Worm (Caenorhabditis elegans): ENCODE results near the gene gcp-2.2.

The gcp-2.2 gene

ce11 chrX:11555527-11556137 is 18.1 kb downstream of the gcp-2.2 start:
- no peak for TF ChIP-seq him-1 (tag; optimal IDR thresholded peaks at IDR 0.05)
- no peak for TF ChIP-seq dao-5 (tag; optimal IDR thresholded peaks at IDR 0.05)
- TF ChIP-seq W03F9.2 (tag; optimal IDR thresholded peaks at IDR 0.05) = no peak

ce11 chrX:11556194-11556739 is 18.8 kb downstream of the gcp-2.2 start, which contains the start of gene C35C5.10:
Gene C35C5.10, plus strand, starts transcription at chrX:11556244.
- TF ChIP-seq dao-5 (tag; optimal IDR thresholded peaks at IDR 0.05) = no peak
- no peak for TF ChIP-seq W03F9.2 (tag; optimal IDR thresholded peaks at IDR 0.05)
- no peak for TF ChIP-seq him-1 (tag; optimal IDR thresholded peaks at IDR 0.05)

- TF ChIP-seq W03F9.2 (tag; optimal IDR thresholded peaks at IDR 0.05) (no peak), him-1 (tag; optimal IDR thresholded peaks at IDR 0.05) (peak; percentile 17), dao-5 (tag; optimal IDR thresholded peaks at IDR 0.05) (no peak)
These were observed 20.6 kb downstream of the gcp-2.2 start for ce11 chrX:11558156-11558555.

ce11 chrX:11560076-11560475 is 22.6 kb downstream of the gcp-2.2 start:
- TF ChIP-seq him-1 (tag; optimal IDR thresholded peaks at IDR 0.05) (no peak), dao-5 (tag; optimal IDR thresholded peaks at IDR 0.05) (no peak)

ce11 chrX:11560615-11561014 is 23.1 kb downstream of the gcp-2.2 start, which contains the start of gene lev-8:
Gene lev-8, plus strand, starts transcription at chrX:11560915.
- TF ChIP-seq W03F9.2 (tag; optimal IDR thresholded peaks at IDR 0.05) = no peak
- TF ChIP-seq dao-5 (tag; optimal IDR thresholded peaks at IDR 0.05) = no peak
- TF ChIP-seq him-1 (tag; optimal IDR thresholded peaks at IDR 0.05) = no peak

ce11 chrX:11563663-11564062 is 26.1 kb downstream of the gcp-2.2 start, which contains the start of gene trpp-9:
Gene trpp-9, plus strand, starts transcription at chrX:11563923.
- TF ChIP-seq dao-5 (tag; optimal IDR thresholded peaks at IDR 0.05) (no peak), W03F9.2 (tag; optimal IDR thresholded peaks at IDR 0.05) (no peak), him-1 (tag; optimal IDR thresholded peaks at IDR 0.05) (no peak)

- no peak for TF ChIP-seq dao-5 (tag; optimal IDR thresholded peaks at IDR 0.05)
- TF ChIP-seq W03F9.2 (tag; optimal IDR thresholded peaks at IDR 0.05) = no peak
- TF ChIP-seq him-1 (tag; optimal IDR thresholded peaks at IDR 0.05) = no peak
These were observed 32.3 kb downstream of the gcp-2.2 start for ce11 chrX:11569744-11570359.

ce11 chrX:11571714-11572113 is 34.2 kb downstream of the gcp-2.2 start:
- TF ChIP-seq W03F9.2 (tag; optimal IDR thresholded peaks at IDR 0.05) (no peak), dao-5 (tag; optimal IDR thresholded peaks at IDR 0.05) (no peak), him-1 (tag; optimal IDR thresholded peaks at IDR 0.05) (no peak)

- TF ChIP-seq him-1 (tag; optimal IDR thresholded peaks at IDR 0.05) (no peak), dao-5 (tag; optimal IDR thresholded peaks at IDR 0.05) (no peak), W03F9.2 (tag; optimal IDR thresholded peaks at IDR 0.05) (no peak)
These were observed 34.7 kb downstream of the gcp-2.2 start, which contains the start of gene frm-3 for ce11 chrX:11572205-11572604. Gene frm-3, plus strand, starts transcription at chrX:11572505.

- TF ChIP-seq dao-5 (tag; optimal IDR thresholded peaks at IDR 0.05) (no peak), W03F9.2 (tag; optimal IDR thresholded peaks at IDR 0.05) (no peak), him-1 (tag; optimal IDR thresholded peaks at IDR 0.05) (no peak)
These were observed 36.7 kb downstream of the gcp-2.2 start for ce11 chrX:11574167-11574566.

- TF ChIP-seq him-1 (tag; optimal IDR thresholded peaks at IDR 0.05) (no peak), dao-5 (tag; optimal IDR thresholded peaks at IDR 0.05) (no peak), W03F9.2 (tag; optimal IDR thresholded peaks at IDR 0.05) (no peak)
These were observed 39.0 kb downstream of the gcp-2.2 start for ce11 chrX:11576429-11577088.

- TF ChIP-seq dao-5 (tag; optimal IDR thresholded peaks at IDR 0.05) = no peak
- no peak for TF ChIP-seq W03F9.2 (tag; optimal IDR thresholded peaks at IDR 0.05)
- TF ChIP-seq him-1 (tag; optimal IDR thresholded peaks at IDR 0.05) = no peak
These were observed 47.9 kb downstream of the gcp-2.2 start, which contains the start of gene abts-2 for ce11 chrX:11585375-11585774. Gene abts-2, plus strand, starts transcription at chrX:11585675.

- no peak for TF ChIP-seq dao-5 (tag; optimal IDR thresholded peaks at IDR 0.05)
- no peak for TF ChIP-seq W03F9.2 (tag; optimal IDR thresholded peaks at IDR 0.05)
- TF ChIP-seq him-1 (tag; optimal IDR thresholded peaks at IDR 0.05) = no peak
These were observed 48.4 kb downstream of the gcp-2.2 start for ce11 chrX:11585894-11586293.

ce11 chrX:11590545-11590944 is 53.0 kb downstream of the gcp-2.2 start:
- no peak for TF ChIP-seq dao-5 (tag; optimal IDR thresholded peaks at IDR 0.05)
- no peak for TF ChIP-seq W03F9.2 (tag; optimal IDR thresholded peaks at IDR 0.05)
- TF ChIP-seq him-1 (tag; optimal IDR thresholded peaks at IDR 0.05) = no peak

All from whole organism, L4/young adult.